Fruit fly (Drosophila melanogaster) whole organism, embryonic: ENCODE results near the gene E23.

Source experiments
- Awh ChIP-seq: fragments of 200-800 bp; sonication (Bioruptor generic); IDR thresholded peaks from 2 replicates; pipeline ENCODE4, ENCODE4 v1.3.6; 2022; ENCODE audit warnings: missing biosample characterization, missing genetic modification characterization
- CG10543 ChIP-seq: fragments of 200-800 bp; sonication (Bioruptor generic); optimal IDR thresholded peaks from 3 replicates; lab custom pipeline; 2017; ENCODE audit warnings: missing biosample characterization, mild to moderate bottlenecking, missing genetic modification characterization, moderate library complexity
- CG11504 ChIP-seq: fragments of 200-800 bp; sonication (Bioruptor generic); optimal IDR thresholded peaks from 3 replicates; lab custom pipeline; 2019; ENCODE audit warnings: missing biosample characterization, mild to moderate bottlenecking, missing genetic modification characterization, moderate library complexity
- CG12071 ChIP-seq: fragments of 200-800 bp; sonication (Bioruptor generic); optimal IDR thresholded peaks from 3 replicates; lab custom pipeline; 2018; ENCODE audit warnings: missing biosample characterization, mild to moderate bottlenecking, missing genetic modification characterization
- CG17912 ChIP-seq: fragments of 200-800 bp; sonication (Bioruptor generic); optimal IDR thresholded peaks from 2 replicates; lab custom pipeline; 2018; ENCODE audit warnings: missing biosample characterization, mild to moderate bottlenecking, missing genetic modification characterization
- CG18011 ChIP-seq: fragments of 200-800 bp; sonication (Bioruptor generic); optimal IDR thresholded peaks from 2 replicates; lab custom pipeline; 2017; ENCODE audit warnings: missing biosample characterization, missing genetic modification characterization, mild to moderate bottlenecking, moderate library complexity, missing genotype
- CG1832 ChIP-seq: fragments of 200-800 bp; sonication (Bioruptor generic); optimal IDR thresholded peaks from 2 replicates; lab custom pipeline; 2017; ENCODE audit warnings: missing biosample characterization, mild to moderate bottlenecking, missing genetic modification characterization, inconsistent platforms
- CG18599 ChIP-seq: fragments of 200-800 bp; sonication (Bioruptor generic); optimal IDR thresholded peaks from 3 replicates; lab custom pipeline; 2017; ENCODE audit warnings: missing biosample characterization, missing genetic modification characterization, mild to moderate bottlenecking, moderate library complexity, missing genetic modification reagents
- CG2712 ChIP-seq: fragments of 200-800 bp; optimal IDR thresholded peaks from 3 replicates; lab custom pipeline; 2019; ENCODE audit warnings: missing biosample characterization, mild to moderate bottlenecking, missing genetic modification characterization, moderate library complexity
- CG34376 ChIP-seq: fragments of 200-800 bp; sonication (Bioruptor generic); optimal IDR thresholded peaks from 2 replicates; lab custom pipeline; 2018; ENCODE audit warnings: missing biosample characterization, mild to moderate bottlenecking, missing genetic modification characterization
- CG6654 ChIP-seq: fragments of 200-800 bp; sonication (Bioruptor generic); optimal IDR thresholded peaks from 2 replicates; lab custom pipeline; 2017; ENCODE audit warnings: missing biosample characterization, mild to moderate bottlenecking, missing genetic modification characterization
- CG6813 ChIP-seq: fragments of 200-800 bp; sonication (Bioruptor generic); optimal IDR thresholded peaks from 2 replicates; lab custom pipeline; 2017; ENCODE audit warnings: missing biosample characterization, missing genetic modification characterization, mild to moderate bottlenecking, moderate library complexity, missing genetic modification reagents
- CG7745 ChIP-seq: fragments of 200-800 bp; sonication (Bioruptor generic); optimal IDR thresholded peaks from 2 replicates; lab custom pipeline; 2018; ENCODE audit warnings: missing biosample characterization, mild to moderate bottlenecking, missing genetic modification characterization, moderate library complexity
- CG8281 ChIP-seq: fragments of 200-800 bp; sonication (Bioruptor generic); optimal IDR thresholded peaks from 2 replicates; lab custom pipeline; 2018; ENCODE audit warnings: missing biosample characterization, mild to moderate bottlenecking, missing genetic modification characterization, moderate library complexity
- Doc3 ChIP-seq: fragments of 200-800 bp; sonication (Bioruptor generic); IDR thresholded peaks from 3 replicates; pipeline ENCODE4 v1.3.6; 2022; ENCODE audit warnings: missing biosample characterization, missing genetic modification characterization; ENCODE audit not compliant: partially characterized antibody
- Ets65A ChIP-seq: fragments of 200-800 bp; sonication (Bioruptor generic); peaks from one replicate; lab custom pipeline; 2016; ENCODE audit warnings: missing biosample characterization, missing genetic modification characterization
- Fer3 ChIP-seq: fragments of 200-800 bp; sonication (Bioruptor generic); optimal IDR thresholded peaks from 2 replicates; lab custom pipeline; 2018; ENCODE audit warnings: missing biosample characterization, mild to moderate bottlenecking, missing genetic modification characterization, moderate library complexity
- GATAe ChIP-seq: fragments of 200-800 bp; sonication (Bioruptor generic); conservative IDR thresholded peaks from 2 replicates; pipeline ENCODE4 v1.3.6; 2022; ENCODE audit warnings: missing biosample characterization, missing genetic modification characterization
- Hey ChIP-seq: fragments of 200-800 bp; sonication (Bioruptor generic); optimal IDR thresholded peaks from 3 replicates; lab custom pipeline; 2018; ENCODE audit warnings: missing biosample characterization, mild to moderate bottlenecking, missing genetic modification characterization
- Hr78 ChIP-seq, 2 experiments: fragments of 200-800 bp in 1 of 2; fragments of >200 bp in 1 of 2; sonication (Bioruptor generic) in 1 of 2; optimal IDR thresholded peaks; 2 replicates each; lab custom pipeline; 2017 to 2019; ENCODE audit warnings: missing biosample characterization in 2 of 2, missing genetic modification characterization in 2 of 2, mild to moderate bottlenecking in 1 of 2, moderate library complexity in 1 of 2
- Med ChIP-seq: fragments of 200-800 bp; sonication (Bioruptor generic); peaks from one replicate; lab custom pipeline; 2016; ENCODE audit warnings: missing biosample characterization, missing genetic modification characterization, mild to moderate bottlenecking, inconsistent platforms, moderate library complexity
- Oaz ChIP-seq: fragments of 200-800 bp; sonication (Bioruptor generic); IDR thresholded peaks from 2 replicates; pipeline ENCODE4 v1.3.6; 2022; ENCODE audit warnings: missing biosample characterization, missing genetic modification characterization
- Spps ChIP-seq: fragments of 200-800 bp; sonication (Bioruptor generic); optimal IDR thresholded peaks from 2 replicates; lab custom pipeline; 2018; ENCODE audit warnings: missing biosample characterization, mild to moderate bottlenecking, missing genetic modification characterization
- Vsx1 ChIP-seq: fragments of 200-800 bp; sonication (Bioruptor generic); optimal IDR thresholded peaks from 2 replicates; lab custom pipeline; 2017; ENCODE audit warnings: missing biosample characterization, mild to moderate bottlenecking, missing genetic modification characterization, missing genetic modification reagents
- az2 ChIP-seq: fragments of 200-800 bp; sonication (Bioruptor generic); optimal IDR thresholded peaks from 3 replicates; lab custom pipeline; 2016; ENCODE audit warnings: missing biosample characterization, missing genetic modification characterization
- bowl ChIP-seq: fragments of 200-800 bp; sonication (Bioruptor generic); IDR thresholded peaks from 2 replicates; pipeline ENCODE4 v1.3.6; 2022; ENCODE audit warnings: missing biosample characterization, missing genetic modification characterization
- chinmo ChIP-seq: fragments of 200-800 bp; sonication (Bioruptor generic); IDR thresholded peaks from 4 replicates; pipeline ENCODE4 v1.3.6; 2022; ENCODE audit warnings: missing biosample characterization, missing genetic modification characterization; ENCODE audit not compliant: partially characterized antibody
- croc ChIP-seq: fragments of 200-800 bp; sonication (Bioruptor generic); conservative IDR thresholded peaks from 3 replicates; pipeline ENCODE4 v1.3.6; 2022; ENCODE audit warnings: missing biosample characterization, missing genetic modification characterization
- cwo ChIP-seq: fragments of 200-800 bp; sonication (Bioruptor generic); optimal IDR thresholded peaks from 3 replicates; lab custom pipeline; 2017; ENCODE audit warnings: missing biosample characterization, missing genetic modification characterization, mild to moderate bottlenecking, moderate library complexity, missing genetic modification reagents
- exex ChIP-seq: fragments of 200-800 bp; sonication (Bioruptor generic); optimal IDR thresholded peaks from 4 replicates; lab custom pipeline; 2018; ENCODE audit warnings: missing biosample characterization, mild to moderate bottlenecking, missing genetic modification characterization, moderate library complexity
- grau ChIP-seq: fragments of 200-800 bp; optimal IDR thresholded peaks from 3 replicates; lab custom pipeline; 2019; ENCODE audit warnings: missing biosample characterization, mild to moderate bottlenecking, missing genetic modification characterization, moderate library complexity
- grn ChIP-seq: fragments of 200-800 bp; sonication (Bioruptor generic); optimal IDR thresholded peaks from 3 replicates; lab custom pipeline; 2017; ENCODE audit warnings: missing biosample characterization, missing genetic modification characterization
- jing ChIP-seq: fragments of 200-800 bp; sonication (Bioruptor generic); optimal IDR thresholded peaks from 2 replicates; lab custom pipeline; 2018; ENCODE audit warnings: missing biosample characterization, mild to moderate bottlenecking, missing genetic modification characterization
- luna ChIP-seq: fragments of 200-800 bp; sonication (Bioruptor generic); optimal IDR thresholded peaks from 2 replicates; lab custom pipeline; 2016; ENCODE audit warnings: missing biosample characterization, missing genetic modification characterization
- mirr ChIP-seq: fragments of 200-800 bp; sonication (Bioruptor generic); optimal IDR thresholded peaks from 3 replicates; lab custom pipeline; 2018; ENCODE audit warnings: missing biosample characterization, mild to moderate bottlenecking, missing genetic modification characterization
- p53 ChIP-seq: fragments of 200-800 bp; sonication (Bioruptor generic); optimal IDR thresholded peaks from 2 replicates; lab custom pipeline; 2016; ENCODE audit warnings: missing biosample characterization, missing genetic modification characterization
- repo ChIP-seq: fragments of 200-800 bp; sonication (Bioruptor generic); optimal IDR thresholded peaks from 2 replicates; lab custom pipeline; 2016; ENCODE audit warnings: missing biosample characterization, missing genetic modification characterization
- sd ChIP-seq: fragments of 200-800 bp; sonication (Bioruptor generic); optimal IDR thresholded peaks from 3 replicates; lab custom pipeline; 2018; ENCODE audit warnings: missing biosample characterization, mild to moderate bottlenecking, missing genetic modification characterization, moderate library complexity
- sens ChIP-seq: fragments of 200-800 bp; sonication (Bioruptor generic); peaks from one replicate; lab custom pipeline; 2016; ENCODE audit warnings: missing biosample characterization, missing genetic modification characterization
- sr ChIP-seq: fragments of 200-800 bp; sonication (Bioruptor generic); IDR thresholded peaks from 3 replicates; pipeline ENCODE4 v1.3.6; 2022; ENCODE audit warnings: missing biosample characterization, missing genetic modification characterization
- sug ChIP-seq: fragments of 200-800 bp; optimal IDR thresholded peaks from 2 replicates; lab custom pipeline; 2019; ENCODE audit warnings: missing biosample characterization, mild to moderate bottlenecking, missing genetic modification characterization, moderate library complexity
- tio ChIP-seq: fragments of 200-800 bp; sonication (Bioruptor generic); optimal IDR thresholded peaks from 2 replicates; lab custom pipeline; 2017; ENCODE audit warnings: missing biosample characterization, missing genetic modification characterization, inconsistent platforms
- twi ChIP-seq: fragments of 200-800 bp; optimal IDR thresholded peaks from 2 replicates; lab custom pipeline; 2019; ENCODE audit warnings: missing biosample characterization, mild to moderate bottlenecking, missing genetic modification characterization, moderate library complexity

Gene E23

dm6 chr2L:3298065-3298469 is 56.6 kb downstream of the E23 start:
- TF ChIP-seq Ets65A (GFP tag; lab: Kevin White, UChicago) (no peak), luna (GFP tag; lab: Kevin White, UChicago) (no peak), Hr78 (GFP tag; optimal IDR thresholded peaks at IDR 0.05; lab: Kevin White, UChicago) (peak in 1 of 2 experiments; percentile 51), chinmo (0 out of 4 replicates have a peak, but pooled peaks have one; percentile 58), CG1832 (GFP tag; lab: Kevin White, UChicago) (no peak), sd (peak; percentile 64), CG18011 (GFP tag; lab: Kevin White, UChicago) (no peak), cwo (GFP tag; lab: Kevin White, UChicago) (peak; percentile 49), Vsx1 (GFP tag; lab: Kevin White, UChicago) (peak; percentile 68), CG10543 (GFP tag; lab: Kevin White, UChicago) (peak; percentile 55), CG7745 (tag; lab: Kevin White, UChicago) (no peak), CG18599 (peak; percentile 0), croc (GFP tag; lab: Robert Waterston, UW) (no peak), sug (tag; lab: Kevin White, UChicago) (peak; percentile 92), jing (GFP tag; lab: Kevin White, UChicago) (no peak), p53 (no peak), CG6654 (GFP tag; lab: Kevin White, UChicago) (no peak), GATAe (GFP tag; lab: Robert Waterston, UW) (peak; percentile 51; the same call in 1 of the 2 replicates), Doc3 (GFP tag; lab: Robert Waterston, UW) (no peak), tio (GFP tag; lab: Kevin White, UChicago) (no peak), CG6813 (GFP tag; lab: Kevin White, UChicago) (peak; percentile 1), CG11504 (no peak), Awh (GFP tag; lab: Robert Waterston, UW) (no peak), Med (GFP tag; lab: Kevin White, UChicago) (peak; percentile 49), twi (tag; lab: Kevin White, UChicago) (peak; percentile 89), CG2712 (no peak), bowl (GFP tag; lab: Robert Waterston, UW) (no peak), Oaz (GFP tag; lab: Robert Waterston, UW) (no peak), sens (GFP tag; lab: Kevin White, UChicago) (peak; percentile 57), Fer3 (tag; lab: Kevin White, UChicago) (no peak), CG8281 (no peak), mirr (GFP tag; lab: Kevin White, UChicago) (peak; percentile 86), grau (tag; lab: Kevin White, UChicago) (no peak), exex (peak; percentile 99), CG12071 (GFP tag; lab: Kevin White, UChicago) (no peak), Spps (no peak), grn (GFP tag; lab: Kevin White, UChicago) (peak; percentile 82), Hey (tag; lab: Kevin White, UChicago) (peak; percentile 69), repo (no peak), CG17912 (no peak), sr (GFP tag; lab: Robert Waterston, UW) (no peak), az2 (GFP tag; lab: Kevin White, UChicago) (no peak), CG34376 (GFP tag; lab: Kevin White, UChicago) (peak; percentile 79)
